Worm (Caenorhabditis elegans) whole organism, late embryonic: Measurements from ENCODE around the gene sra-4.

Experiments
- F13H6.1 ChIP-seq: sonication (generic microtip); optimal IDR thresholded peaks from 2 replicates; lab custom pipeline; 2016; ENCODE audit warnings: missing genetic modification characterization, missing compliant biosample characterization
- K09A11.1 ChIP-seq: sonication (generic microtip); optimal IDR thresholded peaks from 2 replicates; lab custom pipeline; 2017; ENCODE audit warnings: antibody characterized with exemption, mild to moderate bottlenecking, missing genetic modification characterization, missing compliant biosample characterization; ENCODE audit not compliant: insufficient read depth
- T23F11.4 ChIP-seq: fragments of 200-800 bp; sonication (Bioruptor generic); optimal IDR thresholded peaks from 2 replicates; lab custom pipeline; 2018; ENCODE audit warnings: mild to moderate bottlenecking, missing genetic modification characterization, missing compliant biosample characterization
- Y22D7AL.16 ChIP-seq: sonication (generic microtip); optimal IDR thresholded peaks from 2 replicates; lab custom pipeline; 2016; ENCODE audit warnings: missing genetic modification characterization, missing compliant biosample characterization
- ceh-18 ChIP-seq: sonication (generic microtip); optimal IDR thresholded peaks from 2 replicates; lab custom pipeline; 2016; ENCODE audit warnings: missing genetic modification characterization, missing compliant biosample characterization
- ceh-19 ChIP-seq: fragments of 200-800 bp; sonication (Bioruptor generic); optimal IDR thresholded peaks from 2 replicates; lab custom pipeline; 2018; ENCODE audit warnings: mild to moderate bottlenecking, missing genetic modification characterization, missing compliant biosample characterization
- ceh-2 ChIP-seq: sonication (generic microtip); optimal IDR thresholded peaks from 2 replicates; lab custom pipeline; 2016; ENCODE audit warnings: missing genotype, missing genetic modification characterization, missing compliant biosample characterization
- ceh-24 ChIP-seq: sonication (generic microtip); optimal IDR thresholded peaks from 2 replicates; lab custom pipeline; 2016; ENCODE audit warnings: mild to moderate bottlenecking, missing genetic modification characterization, missing compliant biosample characterization
- ceh-30 ChIP-seq: fragments of 150-350 bp; optimal IDR thresholded peaks from 2 replicates; lab custom pipeline; 2014; ENCODE audit warnings: missing biosample characterization, missing genetic modification characterization
- ceh-34 ChIP-seq: sonication (generic microtip); optimal IDR thresholded peaks from 2 replicates; lab custom pipeline; 2016; ENCODE audit warnings: mild to moderate bottlenecking, missing genetic modification characterization, missing compliant biosample characterization
- ceh-6 ChIP-seq: fragments of 200-800 bp; sonication (Bioruptor generic); optimal IDR thresholded peaks from 2 replicates; lab custom pipeline; 2018; ENCODE audit warnings: mild to moderate bottlenecking, missing genetic modification characterization, missing compliant biosample characterization
- che-1 ChIP-seq: sonication (generic microtip); optimal IDR thresholded peaks from 2 replicates; lab custom pipeline; 2016; ENCODE audit warnings: mild to moderate bottlenecking, missing genetic modification characterization, missing compliant biosample characterization
- dmd-4 ChIP-seq: sonication (generic microtip); optimal IDR thresholded peaks from 2 replicates; lab custom pipeline; 2016; ENCODE audit warnings: borderline replicate concordance, missing genetic modification characterization, missing compliant biosample characterization
- dve-1 ChIP-seq: sonication (generic microtip); optimal IDR thresholded peaks from 2 replicates; lab custom pipeline; 2017; ENCODE audit warnings: antibody characterized with exemption, mild to moderate bottlenecking, missing genetic modification characterization, missing compliant biosample characterization
- elt-2 ChIP-seq: sonication (generic microtip); optimal IDR thresholded peaks from 2 replicates; lab custom pipeline; 2016; ENCODE audit warnings: missing genetic modification reagents, missing genetic modification characterization, missing compliant biosample characterization
- elt-4 ChIP-seq: sonication (generic microtip); optimal IDR thresholded peaks from 2 replicates; lab custom pipeline; 2016; ENCODE audit warnings: missing genetic modification characterization, missing compliant biosample characterization
- ets-4 ChIP-seq: sonication (generic microtip); optimal IDR thresholded peaks from 2 replicates; lab custom pipeline; 2016; ENCODE audit warnings: missing genetic modification characterization, missing compliant biosample characterization
- fkh-10 ChIP-seq: fragments of 150-350 bp; optimal IDR thresholded peaks from 2 replicates; lab custom pipeline; 2014; ENCODE audit warnings: missing biosample characterization, missing genetic modification reagents, missing genetic modification characterization
- fkh-6 ChIP-seq: sonication (generic microtip); optimal IDR thresholded peaks from 2 replicates; lab custom pipeline; 2016; ENCODE audit warnings: missing genetic modification characterization, missing compliant biosample characterization
- hlh-15 ChIP-seq: sonication (generic microtip); optimal IDR thresholded peaks from 2 replicates; lab custom pipeline; 2016; ENCODE audit warnings: missing genetic modification characterization, missing compliant biosample characterization
- hlh-30 ChIP-seq: sonication (generic microtip); optimal IDR thresholded peaks from 2 replicates; lab custom pipeline; 2017; ENCODE audit warnings: antibody characterized with exemption, missing genetic modification characterization, missing compliant biosample characterization; ENCODE audit not compliant: insufficient read depth
- hlh-8 ChIP-seq: sonication (generic microtip); optimal IDR thresholded peaks from 2 replicates; lab custom pipeline; 2016; ENCODE audit warnings: missing genotype, missing genetic modification characterization, missing compliant biosample characterization
- nfya-1 ChIP-seq: sonication (generic microtip); optimal IDR thresholded peaks from 2 replicates; lab custom pipeline; 2017; ENCODE audit warnings: missing genetic modification characterization, mild to moderate bottlenecking, missing compliant biosample characterization, antibody characterized with exemption, moderate library complexity
- npax-4 ChIP-seq: sonication (generic microtip); optimal IDR thresholded peaks from 2 replicates; lab custom pipeline; 2016; ENCODE audit warnings: missing genetic modification characterization, missing compliant biosample characterization
- odd-2 ChIP-seq: sonication (generic microtip); optimal IDR thresholded peaks from 2 replicates; lab custom pipeline; 2017; ENCODE audit warnings: antibody characterized with exemption, mild to moderate bottlenecking, missing genetic modification characterization, missing compliant biosample characterization
- pat-9 ChIP-seq: fragments of 200-800 bp; sonication (Bioruptor generic); optimal IDR thresholded peaks from 2 replicates; lab custom pipeline; 2018; ENCODE audit warnings: mild to moderate bottlenecking, missing genetic modification characterization, moderate library complexity, missing compliant biosample characterization
- pax-1 ChIP-seq: fragments of 150-350 bp; optimal IDR thresholded peaks from 2 replicates; lab custom pipeline; 2014; ENCODE audit warnings: missing biosample characterization, missing genetic modification characterization
- pha-2 ChIP-seq: sonication (generic microtip); optimal IDR thresholded peaks from 2 replicates; lab custom pipeline; 2017; ENCODE audit warnings: mild to moderate bottlenecking, missing genetic modification characterization, missing compliant biosample characterization
- pros-1 ChIP-seq: fragments of 150-350 bp; optimal IDR thresholded peaks from 2 replicates; lab custom pipeline; 2014; ENCODE audit warnings: missing biosample characterization, missing genetic modification reagents, missing genetic modification characterization
- sdc-2 ChIP-seq: sonication (generic microtip); optimal IDR thresholded peaks from 2 replicates; lab custom pipeline; 2016; ENCODE audit warnings: missing genotype, missing genetic modification characterization, missing compliant biosample characterization
- sox-2 ChIP-seq: fragments of 200-800 bp; sonication (Bioruptor generic); IDR thresholded peaks from 2 replicates; pipeline ENCODE4 v1.3.6; 2022; ENCODE audit warnings: missing genetic modification reagents, missing genetic modification characterization, missing compliant biosample characterization
- sox-4 ChIP-seq: sonication (generic microtip); optimal IDR thresholded peaks from 2 replicates; lab custom pipeline; 2017; ENCODE audit warnings: mild to moderate bottlenecking, missing genetic modification characterization, inconsistent platforms, missing compliant biosample characterization
- syd-9 ChIP-seq: sonication (generic microtip); optimal IDR thresholded peaks from 2 replicates; lab custom pipeline; 2016; ENCODE audit warnings: mild to moderate bottlenecking, missing genetic modification characterization, moderate library complexity, missing compliant biosample characterization
- tbx-7 ChIP-seq: sonication (generic microtip); optimal IDR thresholded peaks from 2 replicates; lab custom pipeline; 2016; ENCODE audit warnings: missing genotype, missing genetic modification characterization, missing compliant biosample characterization
- ttx-3 ChIP-seq: sonication (generic microtip); optimal IDR thresholded peaks from 2 replicates; lab custom pipeline; 2016; ENCODE audit warnings: missing genetic modification reagents, missing genetic modification characterization, missing compliant biosample characterization
- unc-3 ChIP-seq, 2 experiments: fragments of 200-800 bp in 1 of 2; sonication (Bioruptor generic) in 1 of 2; sonication (generic microtip) in 1 of 2; conservative IDR thresholded peaks in 1 of 2; optimal IDR thresholded peaks in 1 of 2; 2 replicates each; pipeline versions ENCODE4 v1.3.6 to Lab custom; 2016 to 2022; ENCODE audit warnings: missing compliant biosample characterization in 2 of 2, missing genetic modification characterization in 2 of 2, missing genetic modification reagents in 1 of 2
- unc-42 ChIP-seq: sonication (generic microtip); optimal IDR thresholded peaks from 2 replicates; lab custom pipeline; 2016; ENCODE audit warnings: missing genotype, missing genetic modification characterization, missing compliant biosample characterization
- unc-55 ChIP-seq: sonication (generic microtip); optimal IDR thresholded peaks from 2 replicates; lab custom pipeline; 2017; ENCODE audit warnings: missing biosample characterization, missing genetic modification reagents, missing genetic modification characterization
- zip-5 ChIP-seq: sonication (generic microtip); optimal IDR thresholded peaks from 2 replicates; lab custom pipeline; 2016; ENCODE audit warnings: missing genetic modification characterization, missing compliant biosample characterization

sra-4 gene

DNA sequence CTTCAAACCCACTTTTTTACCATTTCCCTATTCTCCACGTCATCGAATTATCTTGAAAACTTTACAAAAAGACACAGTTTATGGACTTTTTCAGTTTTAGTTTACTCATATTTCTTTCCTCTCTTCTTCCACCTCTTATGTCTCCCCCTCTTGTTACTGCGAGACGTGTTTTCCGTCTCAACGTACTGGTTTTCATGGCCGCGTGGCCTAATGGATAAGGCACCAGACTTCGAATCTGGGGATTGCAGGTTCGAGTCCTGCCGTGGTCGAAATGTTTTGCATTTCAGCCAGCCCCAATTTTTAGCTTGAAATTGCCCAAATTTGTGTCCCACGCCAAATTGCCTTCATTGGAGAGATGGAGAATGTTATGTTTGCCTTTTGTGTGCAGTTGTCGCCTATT lies 23.4 kb upstream of the sra-4 start (continued):
- TF ChIP-seq unc-3 (GFP tag; conservative IDR thresholded peaks at IDR 0.05; lab: Robert Waterston, UW) (peak; percentile 80), unc-3 (tag; optimal IDR thresholded peaks at IDR 0.05; lab: Kevin White, UChicago) (peak; percentile 63), hlh-15 (tag; lab: Kevin White, UChicago) (peak; percentile 77), ceh-30 (no peak), ceh-6 (GFP tag; lab: Kevin White, UChicago) (peak; percentile 88), sdc-2 (tag; lab: Kevin White, UChicago) (peak; percentile 80), unc-55 (GFP tag; lab: Kevin White, UChicago) (no peak), ceh-18 (tag; lab: Kevin White, UChicago) (peak; percentile 70), hlh-30 (tag; lab: Kevin White, UChicago) (peak; percentile 39), nfya-1 (peak; percentile 53), elt-2 (peak; percentile 91), T23F11.4 (GFP tag; lab: Kevin White, UChicago) (peak; percentile 80), npax-4 (tag; lab: Kevin White, UChicago) (peak; percentile 79), che-1 (peak; percentile 89), sox-2 (GFP tag; lab: Robert Waterston, UW) (peak; percentile 76), K09A11.1 (tag; lab: Kevin White, UChicago) (peak; percentile 83), hlh-8 (peak; percentile 49), ceh-19 (GFP tag; lab: Kevin White, UChicago) (peak; percentile 91), fkh-10 (GFP tag; lab: Kevin White, UChicago) (no peak), pha-2 (peak; percentile 75)
- TF ChIP-seq, all 69 proteins: peak for 56

DNA sequence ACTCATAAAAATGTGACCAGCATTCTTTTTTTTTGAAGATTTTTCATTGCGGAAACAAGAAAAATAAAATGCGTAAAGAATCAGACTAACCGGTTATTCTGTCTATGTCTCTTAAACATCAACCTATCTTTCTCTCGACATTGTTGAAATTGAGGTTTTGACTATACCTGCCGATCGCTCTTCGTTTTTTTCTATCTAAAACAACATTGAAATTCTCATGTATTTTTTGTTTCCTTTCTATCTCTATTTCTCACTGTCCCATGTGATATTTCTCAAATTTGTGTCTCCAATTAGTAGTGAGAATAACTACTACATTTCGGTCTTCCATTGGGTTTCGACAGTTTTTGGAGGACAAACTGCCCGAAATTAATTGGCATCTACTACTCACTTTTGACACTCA lies 18.2 kb upstream of the sra-4 start:
- TF ChIP-seq dmd-4 (tag; lab: Kevin White, UChicago) = no peak
- no peak for TF ChIP-seq unc-42
- no peak for TF ChIP-seq zip-5 (tag; lab: Kevin White, UChicago)
- TF ChIP-seq pros-1 (tag; lab: Kevin White, UChicago) = no peak
- no peak for TF ChIP-seq hlh-15 (tag; lab: Kevin White, UChicago)
- no peak for TF ChIP-seq elt-4 (tag; lab: Kevin White, UChicago)
- no peak for TF ChIP-seq F13H6.1 (tag; lab: Kevin White, UChicago)
- no peak for TF ChIP-seq npax-4 (tag; lab: Kevin White, UChicago)
- TF ChIP-seq ceh-2 = no peak
- TF ChIP-seq pax-1 (tag; lab: Kevin White, UChicago) = no peak
- no peak for TF ChIP-seq odd-2 (tag; lab: Kevin White, UChicago)
- no peak for TF ChIP-seq syd-9
- no peak for TF ChIP-seq unc-55 (GFP tag; lab: Kevin White, UChicago)
- no peak for TF ChIP-seq ceh-18 (tag; lab: Kevin White, UChicago)
- TF ChIP-seq fkh-10 (GFP tag; lab: Kevin White, UChicago) = no peak
- no peak for TF ChIP-seq ttx-3
- no peak for TF ChIP-seq sox-4 (tag; lab: Kevin White, UChicago)
- TF ChIP-seq ets-4 (tag; lab: Kevin White, UChicago) = no peak
- TF ChIP-seq fkh-6 (tag; lab: Kevin White, UChicago) = no peak
- no peak for TF ChIP-seq ceh-34 (tag; lab: Kevin White, UChicago)

DNA sequence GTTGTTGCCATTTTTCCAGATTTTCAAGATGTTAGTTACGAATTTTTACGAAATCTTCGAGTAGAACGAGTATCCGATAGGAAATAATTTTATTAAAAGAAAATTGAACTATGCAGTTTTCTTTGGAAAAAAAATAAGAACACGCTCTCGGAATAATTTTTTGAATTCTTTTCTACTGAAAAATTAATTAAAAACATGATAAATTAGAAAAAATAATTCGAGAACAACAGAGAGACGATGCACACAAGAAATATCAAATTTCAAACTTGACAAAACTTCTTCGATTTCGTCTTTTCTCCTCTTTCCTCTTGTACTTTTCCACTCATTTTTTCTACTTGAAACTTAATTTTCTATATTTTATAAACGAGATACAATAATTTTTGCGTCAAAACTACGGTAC lies 17.2 kb upstream of the sra-4 start, which contains the start of gene F35H8.4:
Gene F35H8.4 (minus strand): TSS at position 101 of the 400 bp plus-strand sequence.
- TF ChIP-seq elt-4 (tag; lab: Kevin White, UChicago) (no peak), unc-42 (no peak), ceh-24 (tag; lab: Kevin White, UChicago) (no peak), tbx-7 (tag; lab: Kevin White, UChicago) (no peak), dve-1 (tag; lab: Kevin White, UChicago) (no peak), pat-9 (no peak), Y22D7AL.16 (tag; lab: Kevin White, UChicago) (no peak)
